Worm (Caenorhabditis elegans) whole organism, midembryonic: ENCODE results near the gene kin-24.

Experiments
- T22C8.4 ChIP-seq: fragments of 200-800 bp; sonication (Bioruptor generic); IDR thresholded peaks from 2 replicates; pipeline ENCODE4 v1.3.6; 2022; ENCODE audit warnings: missing genetic modification characterization, missing compliant biosample characterization
- cog-1 ChIP-seq: sonication (generic microtip); optimal IDR thresholded peaks from 2 replicates; lab custom pipeline; 2016; ENCODE audit warnings: missing genetic modification characterization, missing compliant biosample characterization
- flt-1 ChIP-seq: fragments of 200-800 bp; sonication (Bioruptor generic); IDR thresholded peaks from 2 replicates; pipeline ENCODE4 v1.3.6; 2022; ENCODE audit warnings: missing genetic modification characterization, missing compliant biosample characterization
- klf-2 ChIP-seq: fragments of 200-800 bp; sonication (Bioruptor generic); conservative IDR thresholded peaks from 2 replicates; pipeline ENCODE4 v1.3.6; 2022; ENCODE audit warnings: missing genetic modification reagents, missing genetic modification characterization, missing compliant biosample characterization
- med-1 ChIP-seq: sonication (generic microtip); optimal IDR thresholded peaks from 2 replicates; lab custom pipeline; 2017; ENCODE audit warnings: missing genetic modification characterization, mild to moderate bottlenecking, missing compliant biosample characterization, antibody characterized with exemption, missing genetic modification reagents; ENCODE audit not compliant: insufficient read depth
- ref-1 ChIP-seq: fragments of 200-800 bp; sonication (Bioruptor generic); conservative IDR thresholded peaks from 2 replicates; pipeline ENCODE4 v1.3.6; 2022; ENCODE audit warnings: missing genetic modification reagents, missing genetic modification characterization, missing compliant biosample characterization
- tab-1 ChIP-seq: fragments of 200-800 bp; sonication (Bioruptor generic); IDR thresholded peaks from 2 replicates; pipeline ENCODE4 v1.3.6; 2022; ENCODE audit warnings: missing genetic modification characterization, missing compliant biosample characterization
- ztf-23 ChIP-seq: fragments of 200-800 bp; sonication (Bioruptor generic); IDR thresholded peaks from 2 replicates; pipeline ENCODE4 v1.3.6; 2022; ENCODE audit warnings: missing genetic modification reagents, missing genetic modification characterization, missing compliant biosample characterization
- ztf-29 ChIP-seq: fragments of 200-800 bp; sonication (Bioruptor generic); IDR thresholded peaks from 2 replicates; pipeline ENCODE4 v1.3.6; 2022; ENCODE audit warnings: missing genetic modification reagents, missing genetic modification characterization, missing compliant biosample characterization

kin-24 gene

ce11 chrIV:9825196-9825744, 15.6 kb downstream of the kin-24 start, which contains the start of gene mtr-4:
mtr-4 (plus strand) TSS chrIV:9825694.
- TF ChIP-seq ztf-29 (peak; percentile 64; the same call in 1 of the 2 replicates), flt-1 (GFP tag; lab: Robert Waterston, UW) (no peak), cog-1 (tag; lab: Kevin White, UChicago) (no peak), ref-1 (GFP tag; lab: Robert Waterston, UW) (no peak), ztf-23 (GFP tag; lab: Robert Waterston, UW) (no peak), tab-1 (no peak)

DNA sequence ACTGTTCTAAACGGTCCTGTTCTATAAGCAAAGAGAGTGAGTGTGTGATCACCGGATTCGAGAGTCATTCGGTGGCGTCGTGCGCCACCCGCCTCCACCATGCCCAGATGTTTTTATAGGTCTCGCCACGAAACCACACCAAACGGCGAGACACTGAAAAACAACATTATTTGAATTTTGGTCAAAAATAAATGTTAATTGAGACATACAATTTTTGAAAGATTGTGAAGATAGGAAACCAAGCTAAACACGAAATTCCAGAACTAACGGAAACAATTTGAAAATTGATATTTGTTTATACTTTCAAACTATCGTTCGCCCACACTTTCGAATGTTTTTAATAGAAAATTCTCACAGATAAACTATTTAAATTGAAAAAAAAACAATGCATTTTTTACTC, 16.4 kb downstream of the kin-24 start, which contains the start of gene catp-6:
Gene catp-6, minus strand, starts transcription at position 101 of the 400 bp plus-strand sequence.
- TF ChIP-seq ztf-29 = no peak
- no peak for TF ChIP-seq ref-1 (GFP tag; lab: Robert Waterston, UW)
- no peak for TF ChIP-seq T22C8.4 (GFP tag; lab: Robert Waterston, UW)
- TF ChIP-seq flt-1 (GFP tag; lab: Robert Waterston, UW) = no peak
- TF ChIP-seq cog-1 (tag; lab: Kevin White, UChicago) = no peak
- TF ChIP-seq med-1 (GFP tag; lab: Kevin White, UChicago) = no peak
- TF ChIP-seq tab-1 = no peak
- TF ChIP-seq klf-2 (GFP tag; lab: Robert Waterston, UW) = no peak
- no peak for TF ChIP-seq ztf-23 (GFP tag; lab: Robert Waterston, UW)

DNA sequence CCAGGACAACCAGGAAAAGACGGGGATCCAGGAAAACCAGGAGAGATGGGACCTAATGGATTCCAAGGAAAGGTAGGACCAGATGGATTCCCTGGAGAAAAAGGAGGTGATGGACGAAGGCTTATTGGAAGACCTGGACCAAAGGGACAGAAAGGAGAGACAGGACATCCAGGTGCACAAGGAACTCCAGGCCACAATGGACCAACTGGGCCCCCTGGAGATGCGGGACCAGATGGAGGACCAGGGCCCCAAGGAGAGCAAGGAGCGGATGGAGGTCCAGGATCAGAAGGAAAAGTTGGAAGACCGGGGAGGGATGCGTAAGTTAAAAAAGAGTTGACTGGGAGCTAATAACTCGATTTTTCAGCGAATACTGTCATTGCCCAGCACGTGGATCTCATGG, 18.3 kb downstream of the kin-24 start:
- TF ChIP-seq cog-1 (tag; lab: Kevin White, UChicago) (no peak), tab-1 (no peak), ztf-29 (no peak), med-1 (GFP tag; lab: Kevin White, UChicago) (no peak), T22C8.4 (GFP tag; lab: Robert Waterston, UW) (no peak), ref-1 (GFP tag; lab: Robert Waterston, UW) (no peak), ztf-23 (GFP tag; lab: Robert Waterston, UW) (no peak), flt-1 (GFP tag; lab: Robert Waterston, UW) (no peak), klf-2 (GFP tag; lab: Robert Waterston, UW) (no peak)

DNA sequence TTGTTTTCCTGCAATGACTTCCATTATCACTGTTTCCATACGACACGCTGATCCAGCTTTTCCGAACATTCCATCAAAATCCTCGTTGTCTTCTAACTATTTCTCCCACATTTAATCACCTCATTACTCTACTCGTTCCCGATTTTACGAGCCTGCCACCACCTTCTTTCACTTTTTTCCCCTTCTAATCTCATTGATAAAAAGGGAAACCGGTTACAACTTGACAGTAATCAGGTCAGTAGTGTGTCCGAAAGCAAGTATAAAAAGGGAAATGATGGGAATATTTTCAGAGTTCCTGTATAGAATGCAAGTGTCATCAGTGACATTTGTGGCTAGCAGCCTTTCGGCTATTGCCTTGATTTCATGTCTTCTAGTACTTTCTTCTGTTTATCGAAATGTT, 19.3 kb downstream of the kin-24 start, which contains the start of gene col-123:
Gene col-123, plus strand, starts transcription at position 301 of the 400 bp plus-strand sequence.
- TF ChIP-seq med-1 (GFP tag; lab: Kevin White, UChicago) (no peak), ztf-29 (no peak), ref-1 (GFP tag; lab: Robert Waterston, UW) (no peak), klf-2 (GFP tag; lab: Robert Waterston, UW) (no peak), cog-1 (tag; lab: Kevin White, UChicago) (no peak), tab-1 (no peak)

DNA sequence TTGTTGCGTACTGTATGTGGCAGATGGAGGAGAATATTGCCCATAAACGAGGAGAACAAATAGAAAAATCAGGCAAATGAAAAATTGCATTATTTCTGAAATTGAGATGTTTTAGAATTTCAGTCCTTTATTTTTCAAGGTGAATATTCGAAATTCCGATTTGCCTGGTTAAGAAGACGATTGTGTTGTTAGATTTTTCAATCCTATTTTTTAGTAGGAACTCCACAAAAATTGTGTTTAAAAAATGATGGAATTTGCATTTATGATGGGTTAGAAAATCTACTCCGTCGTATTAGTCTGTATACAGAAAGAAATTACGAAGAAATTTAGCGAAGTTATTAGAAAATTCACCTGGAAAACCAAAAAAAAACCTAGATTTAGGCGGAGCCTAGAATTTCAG, 25.5 kb downstream of the kin-24 start, which contains the start of gene egl-20:
Gene egl-20, minus strand, starts transcription at position 101 of the 400 bp plus-strand sequence.
- TF ChIP-seq flt-1 (GFP tag; lab: Robert Waterston, UW) = no peak
- no peak for TF ChIP-seq ztf-23 (GFP tag; lab: Robert Waterston, UW)
- TF ChIP-seq ref-1 (GFP tag; lab: Robert Waterston, UW) = no peak
- no peak for TF ChIP-seq med-1 (GFP tag; lab: Kevin White, UChicago)
- TF ChIP-seq tab-1 = no peak
- TF ChIP-seq ztf-29 = no peak
- TF ChIP-seq cog-1 (tag; lab: Kevin White, UChicago) = no peak
- TF ChIP-seq T22C8.4 (GFP tag; lab: Robert Waterston, UW) = no peak
- TF ChIP-seq klf-2 (GFP tag; lab: Robert Waterston, UW) = no peak

DNA sequence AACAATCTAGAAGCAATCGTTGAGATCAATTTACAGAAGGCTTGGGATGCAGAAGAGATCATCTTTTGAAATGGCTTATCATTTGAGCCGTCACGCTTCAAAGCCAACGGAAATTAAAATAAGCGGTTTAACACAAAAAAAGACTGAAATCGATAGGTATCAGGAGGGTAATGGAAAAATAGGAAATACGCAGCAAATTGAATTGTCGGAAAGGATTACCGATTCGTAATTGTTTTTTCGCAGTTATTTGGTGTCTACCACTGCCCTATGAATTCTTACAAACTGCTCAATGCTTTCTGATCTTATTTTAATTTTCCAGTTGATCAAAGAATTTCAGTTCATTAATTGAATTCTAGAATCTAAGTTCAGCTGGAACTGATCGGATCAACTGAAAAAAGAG, 29.4 kb downstream of the kin-24 start:
- no peak for TF ChIP-seq ztf-23 (GFP tag; lab: Robert Waterston, UW)
- no peak for TF ChIP-seq ref-1 (GFP tag; lab: Robert Waterston, UW)
- TF ChIP-seq tab-1 = no peak
- no peak for TF ChIP-seq med-1 (GFP tag; lab: Kevin White, UChicago)
- no peak for TF ChIP-seq flt-1 (GFP tag; lab: Robert Waterston, UW)
- TF ChIP-seq ztf-29 = no peak
- no peak for TF ChIP-seq cog-1 (tag; lab: Kevin White, UChicago)
- TF ChIP-seq T22C8.4 (GFP tag; lab: Robert Waterston, UW) = no peak
- TF ChIP-seq klf-2 (GFP tag; lab: Robert Waterston, UW) = no peak

DNA sequence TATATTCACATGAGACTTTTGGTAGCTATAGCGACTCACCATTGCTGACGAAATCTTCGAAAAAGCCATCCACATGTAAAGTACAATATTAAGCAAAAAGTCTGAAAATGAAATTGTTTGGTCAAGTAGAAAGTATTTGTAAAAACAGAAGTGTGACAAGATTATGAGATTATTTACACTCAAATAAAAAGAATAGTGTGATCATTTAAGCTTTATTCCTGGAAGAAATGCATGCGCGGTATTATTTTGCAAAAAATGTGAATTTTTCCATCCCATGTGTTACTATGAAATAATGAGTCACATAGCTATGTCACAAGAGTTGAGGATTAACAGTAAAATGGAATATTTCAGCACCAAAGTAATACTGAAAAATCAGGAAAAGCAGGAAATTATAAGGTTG, 30.3 kb downstream of the kin-24 start, which contains the start of gene dct-15:
Gene dct-15, minus strand, starts transcription at position 101 of the 400 bp plus-strand sequence.
- TF ChIP-seq tab-1 (no peak), ztf-23 (GFP tag; lab: Robert Waterston, UW) (no peak), cog-1 (tag; lab: Kevin White, UChicago) (no peak), flt-1 (GFP tag; lab: Robert Waterston, UW) (no peak), med-1 (GFP tag; lab: Kevin White, UChicago) (no peak), T22C8.4 (GFP tag; lab: Robert Waterston, UW) (no peak), ref-1 (GFP tag; lab: Robert Waterston, UW) (no peak), klf-2 (GFP tag; lab: Robert Waterston, UW) (no peak), ztf-29 (no peak)

DNA sequence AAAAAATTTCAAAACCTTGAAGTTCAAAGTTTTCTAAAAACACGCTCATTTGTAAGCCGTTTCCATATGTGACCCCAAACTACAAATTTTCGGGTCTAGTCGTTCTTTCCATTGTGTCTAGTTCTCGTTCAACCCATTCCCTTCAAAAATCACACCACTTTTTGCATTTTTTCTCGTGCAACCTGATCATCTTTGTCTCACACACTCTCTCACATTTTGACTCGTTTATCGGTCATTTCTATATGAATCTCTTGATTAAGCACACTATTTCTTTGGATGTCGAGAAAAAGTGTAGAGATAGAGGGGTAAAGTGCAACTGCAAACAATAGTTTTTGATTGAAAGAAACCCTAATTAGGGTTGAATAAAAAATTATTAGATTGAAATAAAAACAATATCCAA, 37.3 kb downstream of the kin-24 start:
- TF ChIP-seq flt-1 (GFP tag; lab: Robert Waterston, UW) = no peak
- no peak for TF ChIP-seq med-1 (GFP tag; lab: Kevin White, UChicago)
- no peak for TF ChIP-seq T22C8.4 (GFP tag; lab: Robert Waterston, UW)

- TF ChIP-seq ztf-29 (no peak), ref-1 (GFP tag; lab: Robert Waterston, UW) (no peak), T22C8.4 (GFP tag; lab: Robert Waterston, UW) (no peak), flt-1 (GFP tag; lab: Robert Waterston, UW) (no peak), med-1 (GFP tag; lab: Kevin White, UChicago) (no peak), ztf-23 (GFP tag; lab: Robert Waterston, UW) (no peak)
These were observed 38.2 kb downstream of the kin-24 start, which contains the start of gene fat-3 for ce11 chrIV:9802711-9803110. fat-3 (plus strand) TSS chrIV:9803023.
